Worm (Caenorhabditis elegans) whole organism, midembryonic: ENCODE data around the gene K10D2.5.

Experiments
- T22C8.4 ChIP-seq: fragments of 200-800 bp; sonication (Bioruptor generic); IDR thresholded peaks from 2 replicates; pipeline ENCODE4 v1.3.6; 2022; ENCODE audit warnings: missing genetic modification characterization, missing compliant biosample characterization
- cog-1 ChIP-seq: sonication (generic microtip); optimal IDR thresholded peaks from 2 replicates; lab custom pipeline; 2016; ENCODE audit warnings: missing genetic modification characterization, missing compliant biosample characterization
- flt-1 ChIP-seq: fragments of 200-800 bp; sonication (Bioruptor generic); IDR thresholded peaks from 2 replicates; pipeline ENCODE4 v1.3.6; 2022; ENCODE audit warnings: missing genetic modification characterization, missing compliant biosample characterization
- klf-2 ChIP-seq: fragments of 200-800 bp; sonication (Bioruptor generic); conservative IDR thresholded peaks from 2 replicates; pipeline ENCODE4 v1.3.6; 2022; ENCODE audit warnings: missing genetic modification reagents, missing genetic modification characterization, missing compliant biosample characterization
- med-1 ChIP-seq: sonication (generic microtip); optimal IDR thresholded peaks from 2 replicates; lab custom pipeline; 2017; ENCODE audit warnings: missing genetic modification characterization, mild to moderate bottlenecking, missing compliant biosample characterization, antibody characterized with exemption, missing genetic modification reagents; ENCODE audit not compliant: insufficient read depth
- ref-1 ChIP-seq: fragments of 200-800 bp; sonication (Bioruptor generic); conservative IDR thresholded peaks from 2 replicates; pipeline ENCODE4 v1.3.6; 2022; ENCODE audit warnings: missing genetic modification reagents, missing genetic modification characterization, missing compliant biosample characterization
- tab-1 ChIP-seq: fragments of 200-800 bp; sonication (Bioruptor generic); IDR thresholded peaks from 2 replicates; pipeline ENCODE4 v1.3.6; 2022; ENCODE audit warnings: missing genetic modification characterization, missing compliant biosample characterization
- ztf-23 ChIP-seq: fragments of 200-800 bp; sonication (Bioruptor generic); IDR thresholded peaks from 2 replicates; pipeline ENCODE4 v1.3.6; 2022; ENCODE audit warnings: missing genetic modification reagents, missing genetic modification characterization, missing compliant biosample characterization
- ztf-29 ChIP-seq: fragments of 200-800 bp; sonication (Bioruptor generic); IDR thresholded peaks from 2 replicates; pipeline ENCODE4 v1.3.6; 2022; ENCODE audit warnings: missing genetic modification reagents, missing genetic modification characterization, missing compliant biosample characterization

K10D2.5 gene

ce11 chrIII:5137685-5138084 lies 34.8 kb upstream of the K10D2.5 start:
- TF ChIP-seq ref-1 (no peak), klf-2 (GFP tag; lab: Robert Waterston, UW) (no peak), ztf-23 (GFP tag; lab: Robert Waterston, UW) (no peak), ztf-29 (no peak), tab-1 (GFP tag; lab: Robert Waterston, UW) (no peak), T22C8.4 (GFP tag; lab: Robert Waterston, UW) (no peak), med-1 (GFP tag; lab: Kevin White, UChicago) (no peak), cog-1 (tag; lab: Kevin White, UChicago) (no peak), flt-1 (GFP tag; lab: Robert Waterston, UW) (no peak)

- no peak for TF ChIP-seq flt-1 (GFP tag; lab: Robert Waterston, UW)
- TF ChIP-seq klf-2 (GFP tag; lab: Robert Waterston, UW), result no peak
- no peak for TF ChIP-seq ztf-29
- no peak for TF ChIP-seq tab-1 (GFP tag; lab: Robert Waterston, UW)
- no peak for TF ChIP-seq ztf-23 (GFP tag; lab: Robert Waterston, UW)
- no peak for TF ChIP-seq med-1 (GFP tag; lab: Kevin White, UChicago)
- TF ChIP-seq cog-1 (tag; lab: Kevin White, UChicago), result no peak
- no peak for TF ChIP-seq ref-1
- TF ChIP-seq T22C8.4 (GFP tag; lab: Robert Waterston, UW), result no peak
These were observed 33.5 kb upstream of the K10D2.5 start for ce11 chrIII:5138940-5139533.

- TF ChIP-seq ref-1, result 0 out of 2 replicates have a peak, but pooled peaks have one; percentile 17
- TF ChIP-seq T22C8.4 (GFP tag; lab: Robert Waterston, UW), result no peak
- TF ChIP-seq flt-1 (GFP tag; lab: Robert Waterston, UW), result no peak
- no peak for TF ChIP-seq ztf-23 (GFP tag; lab: Robert Waterston, UW)
These were observed 32.8 kb upstream of the K10D2.5 start for ce11 chrIII:5139768-5140167.

DNA sequence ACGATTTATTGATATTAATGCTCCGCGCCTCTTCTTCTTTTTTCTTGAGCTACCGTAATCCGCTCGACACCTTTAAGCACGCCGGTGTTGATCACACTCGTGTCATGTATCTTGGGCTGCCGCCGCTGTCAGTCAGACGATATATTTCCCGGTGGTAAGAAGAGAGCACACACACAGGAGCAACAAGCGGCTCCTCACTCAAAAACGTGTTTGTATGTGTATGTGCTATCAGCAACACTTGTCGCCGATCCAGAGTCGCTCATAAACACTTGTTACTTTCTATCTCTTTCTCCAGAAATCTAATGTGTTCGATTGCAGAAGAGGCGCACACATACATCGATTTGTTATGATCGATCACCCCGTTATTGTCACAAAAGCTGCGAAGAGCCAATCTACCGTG lies 32.0 kb upstream of the K10D2.5 start:
- no peak for TF ChIP-seq med-1 (GFP tag; lab: Kevin White, UChicago)
- no peak for TF ChIP-seq tab-1 (GFP tag; lab: Robert Waterston, UW)
- 0 out of 2 replicates have a peak, but pooled peaks have one; percentile 21 for TF ChIP-seq T22C8.4 (GFP tag; lab: Robert Waterston, UW)
- no peak for TF ChIP-seq ztf-29
- TF ChIP-seq ref-1, result no peak
- TF ChIP-seq flt-1 (GFP tag; lab: Robert Waterston, UW), result no peak

DNA sequence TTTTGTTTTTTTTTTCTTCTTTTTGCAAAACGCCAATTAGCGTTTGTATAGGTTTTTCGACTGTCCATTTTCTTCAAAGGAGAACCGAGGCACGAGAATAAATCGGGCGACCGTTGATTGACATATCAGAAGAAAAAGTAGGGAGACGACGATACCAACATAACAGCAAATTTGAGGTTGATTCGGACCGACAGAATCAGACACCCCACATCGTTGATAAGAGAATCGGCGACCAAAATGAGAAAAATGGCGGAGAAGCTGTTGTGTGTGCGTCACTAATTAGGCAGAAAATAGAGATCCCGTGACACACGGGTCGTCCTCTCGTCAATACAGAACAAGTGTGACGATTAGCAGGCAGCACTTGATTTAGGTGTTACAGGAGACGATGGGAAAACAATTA lies 30.6 kb upstream of the K10D2.5 start:
- no peak for TF ChIP-seq flt-1 (GFP tag; lab: Robert Waterston, UW)
- no peak for TF ChIP-seq tab-1 (GFP tag; lab: Robert Waterston, UW)
- TF ChIP-seq klf-2 (GFP tag; lab: Robert Waterston, UW), result no peak
- no peak for TF ChIP-seq ztf-29
- no peak for TF ChIP-seq ref-1
- TF ChIP-seq cog-1 (tag; lab: Kevin White, UChicago), result no peak
- no peak for TF ChIP-seq T22C8.4 (GFP tag; lab: Robert Waterston, UW)
- TF ChIP-seq med-1 (GFP tag; lab: Kevin White, UChicago), result no peak
- TF ChIP-seq ztf-23 (GFP tag; lab: Robert Waterston, UW), result no peak

ce11 chrIII:5143520-5143919 lies 29.0 kb upstream of the K10D2.5 start:
- TF ChIP-seq T22C8.4 (GFP tag; lab: Robert Waterston, UW), result no peak
- TF ChIP-seq cog-1 (tag; lab: Kevin White, UChicago), result no peak
- no peak for TF ChIP-seq tab-1 (GFP tag; lab: Robert Waterston, UW)
- no peak for TF ChIP-seq ref-1
- no peak for TF ChIP-seq flt-1 (GFP tag; lab: Robert Waterston, UW)
- TF ChIP-seq ztf-23 (GFP tag; lab: Robert Waterston, UW), result no peak
- no peak for TF ChIP-seq klf-2 (GFP tag; lab: Robert Waterston, UW)
- no peak for TF ChIP-seq med-1 (GFP tag; lab: Kevin White, UChicago)
- TF ChIP-seq ztf-29, result no peak

DNA sequence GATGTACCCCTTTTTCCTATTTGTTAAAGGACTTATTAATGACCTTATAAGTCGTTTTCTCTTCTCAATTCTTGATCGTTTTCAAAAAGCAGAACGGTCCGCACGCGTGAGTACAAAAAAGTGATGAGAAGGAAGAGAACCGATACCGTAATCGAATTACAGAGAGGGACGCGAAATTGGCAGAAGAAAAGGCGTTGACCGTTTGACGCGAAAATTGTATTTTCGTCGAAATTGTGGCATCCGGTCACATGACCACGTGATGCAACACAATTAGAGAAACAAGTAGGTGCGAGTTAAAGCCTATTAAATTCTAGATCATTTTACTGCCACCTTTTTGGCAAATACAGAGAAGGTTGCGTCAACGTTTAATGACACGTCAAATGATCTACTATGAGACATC lies 28.4 kb upstream of the K10D2.5 start:
- TF ChIP-seq tab-1 (GFP tag; lab: Robert Waterston, UW) (no peak), cog-1 (tag; lab: Kevin White, UChicago) (no peak), med-1 (GFP tag; lab: Kevin White, UChicago) (no peak), ztf-23 (GFP tag; lab: Robert Waterston, UW) (no peak), T22C8.4 (GFP tag; lab: Robert Waterston, UW) (no peak), klf-2 (GFP tag; lab: Robert Waterston, UW) (no peak), flt-1 (GFP tag; lab: Robert Waterston, UW) (no peak), ztf-29 (no peak), ref-1 (no peak)

DNA sequence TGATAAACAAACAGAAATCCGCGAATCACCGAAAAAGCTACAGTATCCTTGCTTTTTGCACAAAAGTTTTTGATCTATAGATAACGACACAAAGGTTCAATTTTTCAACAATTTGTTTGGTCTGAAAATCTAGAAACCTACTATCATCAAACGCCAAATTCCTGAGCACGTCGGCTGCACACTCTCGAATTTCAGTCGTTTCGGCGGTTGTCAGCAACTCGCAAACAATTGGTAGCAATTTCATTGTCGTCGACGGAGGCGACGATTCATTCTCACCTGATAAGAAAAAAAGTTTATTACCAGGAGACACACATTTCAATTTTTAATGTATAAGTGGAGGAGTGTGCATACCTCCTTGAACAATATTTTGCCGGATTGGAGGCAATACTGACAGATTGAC lies 26.6 kb upstream of the K10D2.5 start:
- TF ChIP-seq ztf-23 (GFP tag; lab: Robert Waterston, UW) (no peak), tab-1 (GFP tag; lab: Robert Waterston, UW) (no peak), klf-2 (GFP tag; lab: Robert Waterston, UW) (no peak), ref-1 (no peak), med-1 (GFP tag; lab: Kevin White, UChicago) (no peak), ztf-29 (no peak), T22C8.4 (GFP tag; lab: Robert Waterston, UW) (no peak), cog-1 (tag; lab: Kevin White, UChicago) (no peak), flt-1 (GFP tag; lab: Robert Waterston, UW) (no peak)

DNA sequence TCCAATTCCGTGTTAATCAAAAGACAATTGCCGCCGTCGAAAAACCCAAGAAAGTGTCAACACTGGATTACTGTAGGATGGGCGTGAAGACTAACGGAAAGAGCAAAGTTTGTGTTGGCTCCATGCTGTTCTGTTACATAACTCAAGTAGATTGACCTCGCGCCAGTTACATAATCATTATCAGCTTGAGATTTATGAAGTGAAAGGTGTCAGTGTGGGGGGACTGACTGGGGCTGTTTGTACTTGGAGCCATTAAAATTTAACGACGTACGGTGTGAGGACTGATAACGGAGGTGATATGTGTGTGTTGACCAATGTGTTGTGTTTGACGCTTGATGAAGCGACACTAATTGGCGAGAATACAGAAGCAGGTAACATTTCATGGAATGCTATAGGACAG lies 25.8 kb upstream of the K10D2.5 start:
- TF ChIP-seq cog-1 (tag; lab: Kevin White, UChicago) (no peak), ref-1 (no peak), ztf-29 (no peak), flt-1 (GFP tag; lab: Robert Waterston, UW) (no peak), ztf-23 (GFP tag; lab: Robert Waterston, UW) (no peak), T22C8.4 (GFP tag; lab: Robert Waterston, UW) (no peak), med-1 (GFP tag; lab: Kevin White, UChicago) (no peak), klf-2 (GFP tag; lab: Robert Waterston, UW) (no peak), tab-1 (GFP tag; lab: Robert Waterston, UW) (no peak)
